Worm (Caenorhabditis elegans) whole organism, late embryonic: ENCODE data around the gene brf-1.

Experiments used
- F13H6.1 ChIP-seq: sonication (generic microtip); optimal IDR thresholded peaks from 2 replicates; lab custom pipeline; 2016; ENCODE audit warnings: missing genetic modification characterization, missing compliant biosample characterization
- K02D7.2 ChIP-seq: sonication (generic microtip); optimal IDR thresholded peaks from 2 replicates; lab custom pipeline; 2017; ENCODE audit warnings: mild to moderate bottlenecking, missing genetic modification characterization, missing compliant biosample characterization
- T23F11.4 ChIP-seq: fragments of 200-800 bp; sonication (Bioruptor generic); optimal IDR thresholded peaks from 2 replicates; lab custom pipeline; 2018; ENCODE audit warnings: mild to moderate bottlenecking, missing genetic modification characterization, missing compliant biosample characterization
- Y22D7AL.16 ChIP-seq: sonication (generic microtip); optimal IDR thresholded peaks from 2 replicates; lab custom pipeline; 2016; ENCODE audit warnings: missing genetic modification characterization, missing compliant biosample characterization
- ama-1 ChIP-seq: fragments of 150-350 bp; optimal IDR thresholded peaks from 2 replicates; lab custom pipeline; 2014
- ceh-18 ChIP-seq: sonication (generic microtip); optimal IDR thresholded peaks from 2 replicates; lab custom pipeline; 2016; ENCODE audit warnings: missing genetic modification characterization, missing compliant biosample characterization
- ceh-19 ChIP-seq: fragments of 200-800 bp; sonication (Bioruptor generic); optimal IDR thresholded peaks from 2 replicates; lab custom pipeline; 2018; ENCODE audit warnings: mild to moderate bottlenecking, missing genetic modification characterization, missing compliant biosample characterization
- ceh-2 ChIP-seq: sonication (generic microtip); optimal IDR thresholded peaks from 2 replicates; lab custom pipeline; 2016; ENCODE audit warnings: missing genotype, missing genetic modification characterization, missing compliant biosample characterization
- ceh-22 ChIP-seq: sonication (generic microtip); optimal IDR thresholded peaks from 2 replicates; lab custom pipeline; 2017; ENCODE audit warnings: missing biosample characterization, missing genetic modification characterization
- ceh-24 ChIP-seq: sonication (generic microtip); optimal IDR thresholded peaks from 2 replicates; lab custom pipeline; 2016; ENCODE audit warnings: mild to moderate bottlenecking, missing genetic modification characterization, missing compliant biosample characterization
- ceh-30 ChIP-seq: fragments of 150-350 bp; optimal IDR thresholded peaks from 2 replicates; lab custom pipeline; 2014; ENCODE audit warnings: missing biosample characterization, missing genetic modification characterization
- ceh-31 ChIP-seq: sonication (generic microtip); optimal IDR thresholded peaks from 2 replicates; lab custom pipeline; 2016; ENCODE audit warnings: missing genetic modification characterization, missing compliant biosample characterization
- ceh-34 ChIP-seq: sonication (generic microtip); optimal IDR thresholded peaks from 2 replicates; lab custom pipeline; 2016; ENCODE audit warnings: mild to moderate bottlenecking, missing genetic modification characterization, missing compliant biosample characterization
- ceh-48 ChIP-seq: sonication (generic microtip); optimal IDR thresholded peaks from 2 replicates; lab custom pipeline; 2016; ENCODE audit warnings: missing genetic modification characterization, inconsistent platforms, missing compliant biosample characterization
- ceh-6 ChIP-seq: fragments of 200-800 bp; sonication (Bioruptor generic); optimal IDR thresholded peaks from 2 replicates; lab custom pipeline; 2018; ENCODE audit warnings: mild to moderate bottlenecking, missing genetic modification characterization, missing compliant biosample characterization
- che-1 ChIP-seq: sonication (generic microtip); optimal IDR thresholded peaks from 2 replicates; lab custom pipeline; 2016; ENCODE audit warnings: mild to moderate bottlenecking, missing genetic modification characterization, missing compliant biosample characterization
- dmd-4 ChIP-seq: sonication (generic microtip); optimal IDR thresholded peaks from 2 replicates; lab custom pipeline; 2016; ENCODE audit warnings: borderline replicate concordance, missing genetic modification characterization, missing compliant biosample characterization
- elt-2 ChIP-seq: sonication (generic microtip); optimal IDR thresholded peaks from 2 replicates; lab custom pipeline; 2016; ENCODE audit warnings: missing genetic modification reagents, missing genetic modification characterization, missing compliant biosample characterization
- ets-4 ChIP-seq: sonication (generic microtip); optimal IDR thresholded peaks from 2 replicates; lab custom pipeline; 2016; ENCODE audit warnings: missing genetic modification characterization, missing compliant biosample characterization
- fax-1 ChIP-seq: sonication (generic microtip); optimal IDR thresholded peaks from 2 replicates; lab custom pipeline; 2016; ENCODE audit warnings: missing genotype, missing genetic modification characterization, missing compliant biosample characterization
- fkh-6 ChIP-seq: sonication (generic microtip); optimal IDR thresholded peaks from 2 replicates; lab custom pipeline; 2016; ENCODE audit warnings: missing genetic modification characterization, missing compliant biosample characterization
- gmeb-2 ChIP-seq: sonication (generic microtip); optimal IDR thresholded peaks from 2 replicates; lab custom pipeline; 2016; ENCODE audit warnings: missing genetic modification characterization, inconsistent platforms, missing compliant biosample characterization
- hlh-15 ChIP-seq: sonication (generic microtip); optimal IDR thresholded peaks from 2 replicates; lab custom pipeline; 2016; ENCODE audit warnings: missing genetic modification characterization, missing compliant biosample characterization
- hlh-30 ChIP-seq: sonication (generic microtip); optimal IDR thresholded peaks from 2 replicates; lab custom pipeline; 2017; ENCODE audit warnings: antibody characterized with exemption, missing genetic modification characterization, missing compliant biosample characterization; ENCODE audit not compliant: insufficient read depth
- hlh-8 ChIP-seq: sonication (generic microtip); optimal IDR thresholded peaks from 2 replicates; lab custom pipeline; 2016; ENCODE audit warnings: missing genotype, missing genetic modification characterization, missing compliant biosample characterization
- lim-6 ChIP-seq: sonication (generic microtip); optimal IDR thresholded peaks from 2 replicates; lab custom pipeline; 2016; ENCODE audit warnings: missing genetic modification characterization, missing compliant biosample characterization
- madf-2 ChIP-seq: sonication (generic microtip); optimal IDR thresholded peaks from 2 replicates; lab custom pipeline; 2017; ENCODE audit warnings: missing genetic modification characterization, missing compliant biosample characterization
- nhr-11 ChIP-seq: fragments of 150-350 bp; optimal IDR thresholded peaks from 2 replicates; lab custom pipeline; 2014; ENCODE audit warnings: missing biosample characterization, missing genetic modification characterization
- pat-9 ChIP-seq: fragments of 200-800 bp; sonication (Bioruptor generic); optimal IDR thresholded peaks from 2 replicates; lab custom pipeline; 2018; ENCODE audit warnings: mild to moderate bottlenecking, missing genetic modification characterization, moderate library complexity, missing compliant biosample characterization
- pax-1 ChIP-seq: fragments of 150-350 bp; optimal IDR thresholded peaks from 2 replicates; lab custom pipeline; 2014; ENCODE audit warnings: missing biosample characterization, missing genetic modification characterization
- pha-2 ChIP-seq: sonication (generic microtip); optimal IDR thresholded peaks from 2 replicates; lab custom pipeline; 2017; ENCODE audit warnings: mild to moderate bottlenecking, missing genetic modification characterization, missing compliant biosample characterization
- pha-4 ChIP-seq: fragments of 150-350 bp; optimal IDR thresholded peaks from 2 replicates; lab custom pipeline; 2018; ENCODE audit warnings: missing biosample characterization, missing genetic modification reagents, missing genetic modification characterization
- ref-2 ChIP-seq: sonication (generic microtip); optimal IDR thresholded peaks from 2 replicates; lab custom pipeline; 2016; ENCODE audit warnings: missing genetic modification characterization, missing compliant biosample characterization
- sdc-2 ChIP-seq: sonication (generic microtip); optimal IDR thresholded peaks from 2 replicates; lab custom pipeline; 2016; ENCODE audit warnings: missing genotype, missing genetic modification characterization, missing compliant biosample characterization
- syd-9 ChIP-seq: sonication (generic microtip); optimal IDR thresholded peaks from 2 replicates; lab custom pipeline; 2016; ENCODE audit warnings: mild to moderate bottlenecking, missing genetic modification characterization, moderate library complexity, missing compliant biosample characterization
- tbx-2 ChIP-seq: sonication (generic microtip); optimal IDR thresholded peaks from 2 replicates; lab custom pipeline; 2016; ENCODE audit warnings: missing genetic modification characterization, missing compliant biosample characterization
- tbx-7 ChIP-seq: sonication (generic microtip); optimal IDR thresholded peaks from 2 replicates; lab custom pipeline; 2016; ENCODE audit warnings: missing genotype, missing genetic modification characterization, missing compliant biosample characterization
- ttx-3 ChIP-seq: sonication (generic microtip); optimal IDR thresholded peaks from 2 replicates; lab custom pipeline; 2016; ENCODE audit warnings: missing genetic modification reagents, missing genetic modification characterization, missing compliant biosample characterization
- unc-42 ChIP-seq: sonication (generic microtip); optimal IDR thresholded peaks from 2 replicates; lab custom pipeline; 2016; ENCODE audit warnings: missing genotype, missing genetic modification characterization, missing compliant biosample characterization
- unc-86 ChIP-seq: sonication (generic microtip); optimal IDR thresholded peaks from 2 replicates; lab custom pipeline; 2016; ENCODE audit warnings: missing genetic modification characterization, missing compliant biosample characterization
- zip-5 ChIP-seq: sonication (generic microtip); optimal IDR thresholded peaks from 2 replicates; lab custom pipeline; 2016; ENCODE audit warnings: missing genetic modification characterization, missing compliant biosample characterization
- ztf-16 ChIP-seq: sonication (generic microtip); optimal IDR thresholded peaks from 2 replicates; lab custom pipeline; 2017; ENCODE audit warnings: missing genetic modification characterization, missing compliant biosample characterization

The brf-1 gene

ce11 chrII:7342884-7343283 is 37.2 kb downstream of the brf-1 start:
- TF ChIP-seq ama-1 (lab: Kevin White, UChicago) = no peak
- no peak for TF ChIP-seq pax-1 (tag; lab: Kevin White, UChicago)
- no peak for TF ChIP-seq ceh-30 (tag; lab: Kevin White, UChicago)
- TF ChIP-seq ceh-19 (GFP tag; lab: Kevin White, UChicago) = no peak
- TF ChIP-seq tbx-7 (tag; lab: Kevin White, UChicago) = no peak
- TF ChIP-seq ref-2 (tag; lab: Kevin White, UChicago) = no peak
- TF ChIP-seq F13H6.1 (tag; lab: Kevin White, UChicago) = no peak
- TF ChIP-seq gmeb-2 (tag; lab: Kevin White, UChicago) = no peak
- TF ChIP-seq hlh-8 (tag; lab: Kevin White, UChicago) = no peak
- no peak for TF ChIP-seq lim-6 (tag; lab: Kevin White, UChicago)
- no peak for TF ChIP-seq pha-4 (tag; lab: Kevin White, UChicago)
- TF ChIP-seq unc-86 = no peak
- no peak for TF ChIP-seq ceh-24
- TF ChIP-seq hlh-15 (tag; lab: Kevin White, UChicago) = no peak
- TF ChIP-seq ceh-2 (tag; lab: Kevin White, UChicago) = no peak
- no peak for TF ChIP-seq ttx-3
- no peak for TF ChIP-seq sdc-2 (tag; lab: Kevin White, UChicago)
- TF ChIP-seq syd-9 (tag; lab: Kevin White, UChicago) = no peak
- TF ChIP-seq, all 69 proteins: peak for 0

ce11 chrII:7343668-7344067 is 38.0 kb downstream of the brf-1 start:
- TF ChIP-seq ceh-18 (tag; lab: Kevin White, UChicago) (no peak), pha-2 (tag; lab: Kevin White, UChicago) (peak; percentile 12), ceh-2 (tag; lab: Kevin White, UChicago) (peak; percentile 33), ets-4 (tag; lab: Kevin White, UChicago) (peak; percentile 23), ceh-34 (tag; lab: Kevin White, UChicago) (peak; percentile 26)

ce11 chrII:7345858-7346257 is 40.2 kb downstream of the brf-1 start:
- TF ChIP-seq Y22D7AL.16 (tag; lab: Kevin White, UChicago) = no peak
- TF ChIP-seq hlh-8 (tag; lab: Kevin White, UChicago) = no peak
- no peak for TF ChIP-seq ztf-16 (tag; lab: Kevin White, UChicago)
- TF ChIP-seq lim-6 (tag; lab: Kevin White, UChicago) = no peak
- no peak for TF ChIP-seq elt-2 (tag; lab: Kevin White, UChicago)

- TF ChIP-seq tbx-2 (no peak), unc-42 (tag; lab: Kevin White, UChicago) (no peak), ets-4 (tag; lab: Kevin White, UChicago) (no peak), pha-2 (tag; lab: Kevin White, UChicago) (no peak), ceh-22 (tag; lab: Kevin White, UChicago) (no peak), madf-2 (tag; lab: Kevin White, UChicago) (no peak), fax-1 (tag; lab: Kevin White, UChicago) (no peak), K02D7.2 (tag; lab: Kevin White, UChicago) (no peak)
Observed at ce11 chrII:7348063-7348462, 42.4 kb downstream of the brf-1 start.

- no peak for TF ChIP-seq zip-5
- TF ChIP-seq ceh-24 = no peak
- peak; percentile 1 for TF ChIP-seq elt-2 (tag; lab: Kevin White, UChicago)
- no peak for TF ChIP-seq K02D7.2 (tag; lab: Kevin White, UChicago)
Observed at ce11 chrII:7352507-7352906, 46.8 kb downstream of the brf-1 start, which contains the start of gene hsp-4. Gene hsp-4, minus strand, starts transcription at chrII:7352645.

ce11 chrII:7353027-7353426 is 47.4 kb downstream of the brf-1 start:
- TF ChIP-seq ama-1 (lab: Kevin White, UChicago) (no peak), ceh-31 (tag; lab: Kevin White, UChicago) (no peak), zip-5 (no peak), ets-4 (tag; lab: Kevin White, UChicago) (no peak), che-1 (tag; lab: Kevin White, UChicago) (no peak), fkh-6 (tag; lab: Kevin White, UChicago) (no peak), sdc-2 (tag; lab: Kevin White, UChicago) (no peak), pat-9 (tag; lab: Kevin White, UChicago) (no peak), ceh-2 (tag; lab: Kevin White, UChicago) (no peak), ceh-48 (no peak), ceh-6 (no peak), tbx-2 (no peak), ceh-30 (tag; lab: Kevin White, UChicago) (no peak), pax-1 (tag; lab: Kevin White, UChicago) (no peak), T23F11.4 (GFP tag; lab: Kevin White, UChicago) (no peak), nhr-11 (tag; lab: Kevin White, UChicago) (no peak), hlh-30 (tag; lab: Kevin White, UChicago) (no peak), dmd-4 (tag; lab: Kevin White, UChicago) (no peak)
